Fruit fly (Drosophila melanogaster): Measurements from ENCODE around the gene CG6276.

Gene CG6276

dm6 chr3R:15342926-15343685 is 23.2 kb upstream of the CG6276 start, which contains the start of gene Nagk (continued):
- TF ChIP-seq jumu (GFP tag; optimal IDR thresholded peaks at IDR 0.05) = no peak
- peak; percentile 67 for TF ChIP-seq CG10543 (GFP tag; optimal IDR thresholded peaks at IDR 0.05)
- TF ChIP-seq vvl (GFP tag; IDR thresholded peaks at IDR 0.05) = peak; percentile 13; the same call in 1 of the 2 replicates
- TF ChIP-seq ash1 (GFP tag; optimal IDR thresholded peaks at IDR 0.05) = no peak
- TF ChIP-seq Bdp1 (GFP tag; optimal IDR thresholded peaks at IDR 0.05) = no peak
- peak; percentile 21; the same call in 1 of the 2 replicates for TF ChIP-seq CG9215 (GFP tag; IDR thresholded peaks at IDR 0.05)
- TF ChIP-seq CG31224 (GFP tag; IDR thresholded peaks at IDR 0.05) = no peak; the same call in 1 of the 2 replicates
- TF ChIP-seq Xrp1 (GFP tag; IDR thresholded peaks at IDR 0.05) = 0 out of 2 replicates have a peak, but pooled peaks have one; percentile 25
- peak; percentile 45 for TF ChIP-seq CG6854 (GFP tag; optimal IDR thresholded peaks at IDR 0.05)
- peak; percentile 27 for TF ChIP-seq CG2202 (tag; optimal IDR thresholded peaks at IDR 0.05)
- peak; percentile 19; the same call in 1 of the 3 replicates for TF ChIP-seq CG34422 (GFP tag; IDR thresholded peaks at IDR 0.05)
- peak; percentile 65 for TF ChIP-seq CG18599 (GFP tag; optimal IDR thresholded peaks at IDR 0.05)
- peak; percentile 92 for TF ChIP-seq gcm (GFP tag; optimal IDR thresholded peaks at IDR 0.05)
- peak; percentile 20 for TF ChIP-seq NK7.1 (GFP tag; optimal IDR thresholded peaks at IDR 0.05)
- peak; percentile 56 for TF ChIP-seq Dref (GFP tag; IDR thresholded peaks at IDR 0.05)
- TF ChIP-seq fd102C (GFP tag; optimal IDR thresholded peaks at IDR 0.05) = no peak
- no peak for TF ChIP-seq CG16779 (GFP tag; IDR thresholded peaks at IDR 0.05)
- TF ChIP-seq Med (GFP tag) = peak; percentile 89
- TF ChIP-seq Mrtf (GFP tag; IDR thresholded peaks at IDR 0.05) = peak; percentile 5; the same call in 1 of the 3 replicates
- TF ChIP-seq Hmr (GFP tag; optimal IDR thresholded peaks at IDR 0.05) = peak; percentile 68
- TF ChIP-seq CG11695 (GFP tag; IDR thresholded peaks at IDR 0.05) = peak; percentile 19; the same call in 1 of the 3 replicates
- TF ChIP-seq CG6689 (GFP tag; IDR thresholded peaks at IDR 0.05) = peak; percentile 45; the same call in 1 of the 2 replicates
- peak; percentile 47 for TF ChIP-seq CG1529 (GFP tag; optimal IDR thresholded peaks at IDR 0.05)
- TF ChIP-seq Hand (GFP tag; optimal IDR thresholded peaks at IDR 0.05) = peak; percentile 12
- peak; percentile 39 for TF ChIP-seq shn (GFP tag; optimal IDR thresholded peaks at IDR 0.05)
- TF ChIP-seq H2.0 (GFP tag; IDR thresholded peaks at IDR 0.05) = peak; percentile 44; the same call in 1 of the 2 replicates
- peak; percentile 31 for TF ChIP-seq Usf (GFP tag; optimal IDR thresholded peaks at IDR 0.05)
- TF ChIP-seq CG17385 (GFP tag; optimal IDR thresholded peaks at IDR 0.05) = peak; percentile 64
- peak; percentile 38 for TF ChIP-seq CHES-1-like (GFP tag; optimal IDR thresholded peaks at IDR 0.05)
- no peak for TF ChIP-seq kah (GFP tag; optimal IDR thresholded peaks at IDR 0.05)
- peak; percentile 35 for TF ChIP-seq Ets97D (GFP tag; optimal IDR thresholded peaks at IDR 0.05)
- no peak for TF ChIP-seq da (GFP tag; optimal IDR thresholded peaks at IDR 0.05)
- peak; percentile 27 for TF ChIP-seq HHEX (GFP tag; optimal IDR thresholded peaks at IDR 0.05)
- peak; percentile 5; the same call in 1 of the 3 replicates for TF ChIP-seq H15 (GFP tag; IDR thresholded peaks at IDR 0.05)
- peak; percentile 46 for TF ChIP-seq slp2 (GFP tag; optimal IDR thresholded peaks at IDR 0.05)
- TF ChIP-seq crp (GFP tag; optimal IDR thresholded peaks at IDR 0.05) = peak; percentile 1 to 85
- no peak for TF ChIP-seq Tbp (GFP tag; optimal IDR thresholded peaks at IDR 0.05)
- peak; percentile 48 for TF ChIP-seq CG1603 (tag; optimal IDR thresholded peaks at IDR 0.05)
- TF ChIP-seq CG3847 (GFP tag; IDR thresholded peaks at IDR 0.05) = peak; percentile 22
- no peak for TF ChIP-seq seq (GFP tag; IDR thresholded peaks at IDR 0.05)
- 0 out of 3 replicates have a peak, but pooled peaks have one; percentile 17 for TF ChIP-seq Optix (GFP tag; IDR thresholded peaks at IDR 0.05)
- no peak for TF ChIP-seq lov (optimal IDR thresholded peaks at IDR 0.05)
- no peak for TF ChIP-seq lov (GFP tag; IDR thresholded peaks at IDR 0.05)
- peak; percentile 41 for TF ChIP-seq CG8388 (GFP tag; optimal IDR thresholded peaks at IDR 0.05)
- TF ChIP-seq CG12744 (GFP tag; optimal IDR thresholded peaks at IDR 0.05) = no peak
- peak; percentile 34; the same call in 2 of the 3 replicates for TF ChIP-seq dysf (GFP tag; IDR thresholded peaks at IDR 0.05)
- TF ChIP-seq Fer1 (GFP tag; optimal IDR thresholded peaks at IDR 0.05) = peak; percentile 37
- TF ChIP-seq gsb (GFP tag; IDR thresholded peaks at IDR 0.05) = no peak
- peak; percentile 31 for TF ChIP-seq mirr (GFP tag; optimal IDR thresholded peaks at IDR 0.05)
- no peak for TF ChIP-seq h (optimal IDR thresholded peaks at IDR 0.05)

All from whole organism, embryonic.